Fruit fly (Drosophila melanogaster) whole organism, embryonic: ENCODE data around the gene CG42638.
A peak's percentile ranks its signal among the peaks of the same experiment; 100 is the strongest.

Source experiments
- B-H2 ChIP-seq: fragments of 200-800 bp; sonication (Bioruptor generic); optimal IDR thresholded peaks from 2 replicates; lab custom pipeline; 2018; ENCODE audit warnings: missing biosample characterization, mild to moderate bottlenecking, missing genetic modification characterization
- BtbVII ChIP-seq: fragments of 200-800 bp; sonication (Bioruptor generic); optimal IDR thresholded peaks from 3 replicates; lab custom pipeline; 2017; ENCODE audit warnings: missing biosample characterization, mild to moderate bottlenecking, missing genetic modification characterization
- CG10321 ChIP-seq: fragments of 200-800 bp; sonication (Bioruptor generic); IDR thresholded peaks from 2 replicates; pipeline ENCODE4 v1.3.6; 2022; ENCODE audit warnings: missing biosample characterization, missing genetic modification characterization
- CG12071 ChIP-seq: fragments of 200-800 bp; sonication (Bioruptor generic); optimal IDR thresholded peaks from 3 replicates; lab custom pipeline; 2018; ENCODE audit warnings: missing biosample characterization, mild to moderate bottlenecking, missing genetic modification characterization
- CG13624 ChIP-seq: fragments of 200-800 bp; sonication (Bioruptor generic); optimal IDR thresholded peaks from 2 replicates; lab custom pipeline; 2016; ENCODE audit warnings: missing biosample characterization, missing genetic modification characterization
- CG14014 ChIP-seq: fragments of 200-800 bp; sonication (Bioruptor generic); IDR thresholded peaks from 2 replicates; pipeline ENCODE4 v1.3.6; 2022; ENCODE audit warnings: missing biosample characterization, missing genetic modification characterization
- CG15479 ChIP-seq: fragments of 200-800 bp; sonication (Bioruptor generic); optimal IDR thresholded peaks from 3 replicates; lab custom pipeline; 2019; ENCODE audit warnings: missing biosample characterization, mild to moderate bottlenecking, missing genetic modification characterization, moderate library complexity
- CG15601 ChIP-seq: fragments of 200-800 bp; sonication (Bioruptor generic); optimal IDR thresholded peaks from 3 replicates; lab custom pipeline; 2019; ENCODE audit warnings: missing biosample characterization, mild to moderate bottlenecking, missing genetic modification characterization, moderate library complexity
- CG16863 ChIP-seq: fragments of 200-800 bp; sonication (Bioruptor generic); optimal IDR thresholded peaks from 3 replicates; lab custom pipeline; 2016; ENCODE audit warnings: missing biosample characterization, missing genetic modification characterization
- CG17186 ChIP-seq: fragments of 200-800 bp; sonication (Bioruptor generic); optimal IDR thresholded peaks from 3 replicates; lab custom pipeline; 2017; ENCODE audit warnings: missing biosample characterization, missing genetic modification reagents, missing genetic modification characterization
- CG17829 ChIP-seq: fragments of 200-800 bp; optimal IDR thresholded peaks from 2 replicates; lab custom pipeline; 2019; ENCODE audit warnings: missing biosample characterization, mild to moderate bottlenecking, missing genetic modification characterization, moderate library complexity
- CG2875 ChIP-seq: fragments of 200-800 bp; sonication (Bioruptor generic); optimal IDR thresholded peaks from 2 replicates; lab custom pipeline; 2017; ENCODE audit warnings: missing biosample characterization, mild to moderate bottlenecking, missing genetic modification characterization, missing genetic modification reagents
- CG30431 ChIP-seq: fragments of 200-800 bp; sonication (Bioruptor generic); optimal IDR thresholded peaks from 2 replicates; lab custom pipeline; 2017; ENCODE audit warnings: missing biosample characterization, missing genetic modification characterization
- CG34224 ChIP-seq: fragments of 200-800 bp; sonication (Bioruptor generic); IDR thresholded peaks from 3 replicates; pipeline ENCODE4 v1.3.6; 2022; ENCODE audit warnings: missing biosample characterization, missing genetic modification characterization; ENCODE audit not compliant: partially characterized antibody
- CG34376 ChIP-seq: fragments of 200-800 bp; sonication (Bioruptor generic); optimal IDR thresholded peaks from 2 replicates; lab custom pipeline; 2018; ENCODE audit warnings: missing biosample characterization, mild to moderate bottlenecking, missing genetic modification characterization
- CG4328 ChIP-seq: fragments of 200-800 bp; sonication (Bioruptor generic); optimal IDR thresholded peaks from 3 replicates; lab custom pipeline; 2017; ENCODE audit warnings: missing biosample characterization, missing genetic modification reagents, missing genetic modification characterization
- CG4707 ChIP-seq: fragments of 200-800 bp; sonication (Bioruptor generic); optimal IDR thresholded peaks from 2 replicates; lab custom pipeline; 2018; ENCODE audit warnings: missing biosample characterization, mild to moderate bottlenecking, missing genetic modification characterization, moderate library complexity
- CG5245 ChIP-seq: fragments of 200-800 bp; sonication (Bioruptor generic); optimal IDR thresholded peaks from 3 replicates; lab custom pipeline; 2016; ENCODE audit warnings: missing biosample characterization, missing genetic modification characterization
- CG5953 ChIP-seq: fragments of 200-800 bp; sonication (Bioruptor generic); IDR thresholded peaks from 2 replicates; pipeline ENCODE4 v1.3.6; 2022; ENCODE audit warnings: missing biosample characterization, missing genetic modification characterization
- CG7372 ChIP-seq: fragments of 200-800 bp; sonication (Bioruptor generic); IDR thresholded peaks from 2 replicates; pipeline ENCODE4 v1.3.6; 2022; ENCODE audit warnings: missing biosample characterization, missing genetic modification characterization
- CG7928 ChIP-seq: fragments of 200-800 bp; sonication (Bioruptor generic); optimal IDR thresholded peaks from 2 replicates; lab custom pipeline; 2017; ENCODE audit warnings: missing biosample characterization, mild to moderate bottlenecking, missing genetic modification characterization
- CG9797 ChIP-seq: fragments of 200-800 bp; sonication (Bioruptor generic); optimal IDR thresholded peaks from 3 replicates; lab custom pipeline; 2018; ENCODE audit warnings: missing biosample characterization, mild to moderate bottlenecking, missing genetic modification characterization
- CHES-1-like ChIP-seq: fragments of 200-800 bp; sonication (Bioruptor generic); optimal IDR thresholded peaks from 2 replicates; lab custom pipeline; 2016; ENCODE audit warnings: missing biosample characterization, missing genetic modification characterization
- CrebB ChIP-seq: fragments of 200-800 bp; sonication (Bioruptor generic); optimal IDR thresholded peaks from 3 replicates; lab custom pipeline; 2018; ENCODE audit warnings: missing biosample characterization, mild to moderate bottlenecking, missing genetic modification characterization
- Dref ChIP-seq: fragments of 200-800 bp; sonication (Bioruptor generic); IDR thresholded peaks from 2 replicates; pipeline ENCODE4 v1.3.6; 2022; ENCODE audit warnings: missing biosample characterization, missing genetic modification characterization
- Drgx ChIP-seq: fragments of 200-800 bp; sonication (Bioruptor generic); IDR thresholded peaks from 2 replicates; pipeline ENCODE4 v1.3.6; 2022; ENCODE audit warnings: missing biosample characterization, missing genetic modification characterization
- Hsf ChIP-seq: fragments of 200-800 bp; sonication (Bioruptor generic); optimal IDR thresholded peaks from 3 replicates; lab custom pipeline; 2016; ENCODE audit warnings: missing biosample characterization, missing genetic modification characterization
- Lhr ChIP-seq: fragments of 200-800 bp; sonication (Bioruptor generic); optimal IDR thresholded peaks from 3 replicates; lab custom pipeline; 2017; ENCODE audit warnings: mild to moderate bottlenecking, missing biosample characterization, missing genetic modification reagents, missing genetic modification characterization
- Lpt ChIP-seq: fragments of >200 bp; optimal IDR thresholded peaks from 2 replicates; lab custom pipeline; 2018; ENCODE audit warnings: missing biosample characterization, missing genetic modification characterization
- NC2α ChIP-seq: fragments of 200-800 bp; sonication (Bioruptor generic); optimal IDR thresholded peaks from 2 replicates; lab custom pipeline; 2016; ENCODE audit warnings: missing biosample characterization, missing genetic modification characterization
- Scr ChIP-seq: fragments of 200-800 bp; sonication (Bioruptor generic); IDR thresholded peaks from 2 replicates; pipeline ENCODE4 v1.3.6; 2022; ENCODE audit warnings: missing biosample characterization, missing genetic modification characterization; ENCODE audit not compliant: partially characterized antibody
- Trl ChIP-seq, 3 experiments: fragments of >200 bp in 2 of 3; fragments of 200-800 bp in 1 of 3; sonication (Bioruptor generic) in 1 of 3; optimal IDR thresholded peaks; 2 replicates in 1 of 3; 3 replicates in 2 of 3; lab custom pipeline; 2016 to 2017; ENCODE audit warnings: missing biosample characterization in 1 of 3, missing genetic modification characterization in 1 of 3
- chinmo ChIP-seq: fragments of 200-800 bp; sonication (Bioruptor generic); IDR thresholded peaks from 4 replicates; pipeline ENCODE4 v1.3.6; 2022; ENCODE audit warnings: missing biosample characterization, missing genetic modification characterization; ENCODE audit not compliant: partially characterized antibody
- corto ChIP-seq: fragments of 200-800 bp; sonication (Bioruptor generic); optimal IDR thresholded peaks from 2 replicates; lab custom pipeline; 2016; ENCODE audit warnings: missing biosample characterization, mild to moderate bottlenecking, missing genetic modification characterization, moderate library complexity
- cwo ChIP-seq: fragments of 200-800 bp; sonication (Bioruptor generic); optimal IDR thresholded peaks from 3 replicates; lab custom pipeline; 2017; ENCODE audit warnings: missing biosample characterization, missing genetic modification characterization, mild to moderate bottlenecking, moderate library complexity, missing genetic modification reagents
- gce ChIP-seq: fragments of 200-800 bp; sonication (Bioruptor generic); IDR thresholded peaks from 3 replicates; pipeline ENCODE4 v1.3.6; 2022; ENCODE audit warnings: missing biosample characterization, missing genetic modification characterization
- hbn ChIP-seq: fragments of 200-800 bp; sonication (Bioruptor generic); IDR thresholded peaks from 2 replicates; pipeline ENCODE4 v1.3.6; 2022; ENCODE audit warnings: missing biosample characterization, missing genetic modification characterization; ENCODE audit not compliant: partially characterized antibody
- hth ChIP-seq: fragments of >200 bp; optimal IDR thresholded peaks from 2 replicates; lab custom pipeline; 2017; ENCODE audit warnings: inconsistent platforms
- ind ChIP-seq: fragments of 200-800 bp; sonication (Bioruptor generic); optimal IDR thresholded peaks from 3 replicates; lab custom pipeline; 2016; ENCODE audit warnings: missing biosample characterization, missing genetic modification characterization
- lab ChIP-seq: fragments of 200-800 bp; sonication (Bioruptor generic); optimal IDR thresholded peaks from 3 replicates; lab custom pipeline; 2017; ENCODE audit warnings: missing biosample characterization, missing genetic modification characterization, mild to moderate bottlenecking, moderate library complexity, missing genetic modification reagents
- lov ChIP-seq, 2 experiments: fragments of 200-800 bp in 1 of 2; fragments of >200 bp in 1 of 2; sonication (Bioruptor generic) in 1 of 2; IDR thresholded peaks in 1 of 2; optimal IDR thresholded peaks in 1 of 2; 2 replicates in 1 of 2; 3 replicates in 1 of 2; pipeline versions ENCODE4 v1.3.6 to Lab custom; 2017 to 2022; ENCODE audit warnings: missing biosample characterization in 1 of 2, missing genetic modification characterization in 1 of 2
- luna ChIP-seq: fragments of 200-800 bp; sonication (Bioruptor generic); optimal IDR thresholded peaks from 2 replicates; lab custom pipeline; 2016; ENCODE audit warnings: missing biosample characterization, missing genetic modification characterization
- mld ChIP-seq: fragments of 200-800 bp; sonication (Bioruptor generic); IDR thresholded peaks from 3 replicates; pipeline ENCODE4 v1.3.6; 2022; ENCODE audit warnings: missing biosample characterization, missing genetic modification characterization; ENCODE audit not compliant: partially characterized antibody
- run ChIP-seq: fragments of 200-800 bp; sonication (Bioruptor generic); optimal IDR thresholded peaks from 3 replicates; lab custom pipeline; 2018; ENCODE audit warnings: missing biosample characterization, mild to moderate bottlenecking, missing genetic modification characterization
- sisA ChIP-seq: fragments of 200-800 bp; sonication (Bioruptor generic); IDR thresholded peaks from 2 replicates; pipeline ENCODE4 v1.3.6; 2022; ENCODE audit warnings: missing biosample characterization, missing genetic modification characterization
- so ChIP-seq: fragments of 200-800 bp; sonication (Bioruptor generic); IDR thresholded peaks from 3 replicates; pipeline ENCODE4 v1.3.6; 2022; ENCODE audit warnings: missing biosample characterization, missing genetic modification characterization
- sqz ChIP-seq: fragments of 200-800 bp; sonication (Bioruptor generic); optimal IDR thresholded peaks from 3 replicates; lab custom pipeline; 2018; ENCODE audit warnings: missing biosample characterization, mild to moderate bottlenecking, missing genetic modification characterization
- yki ChIP-seq: fragments of >200 bp; optimal IDR thresholded peaks from 3 replicates; lab custom pipeline; 2018

CG42638 gene

dm6 chr3L:19793438-19793998 is 44.0 kb upstream of the CG42638 start, which contains the start of the genes CG42637, Gyc76C and SREBP (continued):
- TF ChIP-seq luna (GFP tag; lab: Kevin White, UChicago) (no peak), CrebB (tag; lab: Kevin White, UChicago) (peak; percentile 60), Hsf (GFP tag; lab: Kevin White, UChicago) (peak; percentile 28), Lpt (no peak), B-H2 (GFP tag; lab: Kevin White, UChicago) (peak; percentile 51), Scr (GFP tag; lab: Robert Waterston, UW) (peak; percentile 15; the same call in 1 of the 2 replicates), Dref (no peak), NC2α (GFP tag; lab: Kevin White, UChicago) (no peak), ind (no peak), CG13624 (GFP tag; lab: Kevin White, UChicago) (no peak), CG4328 (no peak), CG17829 (tag; lab: Kevin White, UChicago) (peak; percentile 43), CG7928 (GFP tag; lab: Kevin White, UChicago) (peak; percentile 98), CG4707 (GFP tag; lab: Kevin White, UChicago) (no peak), hbn (GFP tag; lab: Robert Waterston, UW) (0 out of 2 replicates have a peak, but pooled peaks have one; percentile 25), CG34376 (GFP tag; lab: Kevin White, UChicago) (peak; percentile 19), hth (lab: Kevin White, UChicago) (no peak), BtbVII (no peak), CG7372 (GFP tag; lab: Robert Waterston, UW) (no peak), lab (GFP tag; lab: Kevin White, UChicago) (peak; percentile 40), Lhr (GFP tag; lab: Kevin White, UChicago) (peak; percentile 93), sqz (GFP tag; lab: Kevin White, UChicago) (no peak), CG34224 (GFP tag; lab: Robert Waterston, UW) (peak; percentile 55; the same call in 2 of the 3 replicates), so (GFP tag; lab: Robert Waterston, UW) (no peak; the same call in 2 of the 3 replicates), CG2875 (GFP tag; lab: Kevin White, UChicago) (no peak), CG12071 (peak; percentile 6), yki (lab: Kevin White, UChicago) (no peak), CG9797 (GFP tag; lab: Kevin White, UChicago) (peak; percentile 96), CHES-1-like (GFP tag; lab: Kevin White, UChicago) (no peak), CG15601 (tag; lab: Kevin White, UChicago) (peak; percentile 57)

dm6 chr3L:19792717-19793437 is 43.3 kb upstream of the CG42638 start:
- no peak for TF ChIP-seq gce
- TF ChIP-seq corto (GFP tag; lab: Kevin White, UChicago), result no peak
- no peak for TF ChIP-seq cwo (GFP tag; lab: Kevin White, UChicago)
- no peak for TF ChIP-seq Dref
- peak in 1 of 2 experiments; percentile 15 for TF ChIP-seq Trl (optimal IDR thresholded peaks at IDR 0.05; lab: Kevin White, UChicago)
- TF ChIP-seq Trl (GFP tag; optimal IDR thresholded peaks at IDR 0.05; lab: Kevin White, UChicago), result no peak
- TF ChIP-seq CG5245 (GFP tag; lab: Kevin White, UChicago), result no peak
- TF ChIP-seq sisA (GFP tag; lab: Robert Waterston, UW), result no peak
- no peak for TF ChIP-seq CG14014 (GFP tag; lab: Robert Waterston, UW)
- TF ChIP-seq CG5953 (GFP tag; lab: Robert Waterston, UW), result no peak
- TF ChIP-seq CG16863 (GFP tag; lab: Kevin White, UChicago), result no peak
- no peak for TF ChIP-seq CG30431
- TF ChIP-seq run (tag; lab: Kevin White, UChicago), result no peak
- TF ChIP-seq lov (optimal IDR thresholded peaks at IDR 0.05; lab: Kevin White, UChicago), result no peak
- TF ChIP-seq lov (GFP tag; IDR thresholded peaks at IDR 0.05; lab: Robert Waterston, UW), result 0 out of 3 replicates have a peak, but pooled peaks have one; percentile 17
- no peak for TF ChIP-seq CG17186
- peak; percentile 61 for TF ChIP-seq Drgx
- TF ChIP-seq chinmo (GFP tag; lab: Robert Waterston, UW), result 0 out of 4 replicates have a peak, but pooled peaks have one; percentile 15
- TF ChIP-seq CG10321, result no peak
- no peak for TF ChIP-seq mld (GFP tag; lab: Robert Waterston, UW)
- TF ChIP-seq CG15479 (GFP tag; lab: Kevin White, UChicago), result peak; percentile 12
